Fruit fly (Drosophila melanogaster): ENCODE data around the gene tna.

The tna gene

DNA sequence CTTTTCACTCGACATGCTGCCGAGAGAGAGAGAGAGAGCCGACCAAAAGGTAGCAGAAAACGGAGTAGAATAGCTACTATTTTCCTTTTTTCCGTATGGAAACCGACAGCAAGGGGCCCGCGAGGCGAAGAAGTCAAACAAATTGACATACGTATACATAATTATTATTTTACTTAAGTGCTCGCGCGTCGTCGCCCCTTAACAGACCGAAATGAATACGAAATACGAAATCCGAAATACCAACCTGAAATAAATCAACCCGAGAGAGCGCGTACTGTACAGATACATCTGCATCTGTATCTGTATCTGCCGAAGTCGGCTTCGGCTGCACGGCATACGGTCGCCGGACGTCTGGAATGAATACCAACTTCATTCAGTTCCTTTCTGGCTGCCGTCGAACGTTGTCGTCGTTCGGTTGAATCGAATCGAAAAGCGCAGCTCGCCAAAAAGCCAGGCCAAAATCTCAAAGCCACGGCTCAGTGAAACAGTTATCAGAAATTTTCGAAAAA lies 22.2 kb downstream of the tna start (continued):
- TF ChIP-seq Neu2 (GFP tag; optimal IDR thresholded peaks at IDR 0.05; ENCODE audit: borderline replicate concordance), result no peak
- TF ChIP-seq zfh2 (GFP tag; optimal IDR thresholded peaks at IDR 0.05), result peak; percentile 17
- TF ChIP-seq Dip3 (GFP tag; optimal IDR thresholded peaks at IDR 0.05), result peak; percentile 46
- peak; percentile 64 for TF ChIP-seq ftz-f1 (GFP tag; optimal IDR thresholded peaks at IDR 0.05)
- TF ChIP-seq CG6654 (GFP tag; optimal IDR thresholded peaks at IDR 0.05), result no peak
- TF ChIP-seq Sry-β (GFP tag; optimal IDR thresholded peaks at IDR 0.05), result no peak
- peak; percentile 20 for TF ChIP-seq ATbp (GFP tag; optimal IDR thresholded peaks at IDR 0.05)
- no peak for TF ChIP-seq CG10431 (GFP tag; optimal IDR thresholded peaks at IDR 0.05)
- TF ChIP-seq CG9876 (GFP tag; optimal IDR thresholded peaks at IDR 0.05), result peak; percentile 17
- TF ChIP-seq CG4328 (GFP tag; optimal IDR thresholded peaks at IDR 0.05), result peak; percentile 20
- no peak for TF ChIP-seq CG10979 (tag; optimal IDR thresholded peaks at IDR 0.05)
- TF ChIP-seq Nf-YB (GFP tag; optimal IDR thresholded peaks at IDR 0.05), result no peak
- peak; percentile 72 for TF ChIP-seq CG7987 (GFP tag; optimal IDR thresholded peaks at IDR 0.05)
- peak; percentile 94 for TF ChIP-seq Med (GFP tag)
- TF ChIP-seq lilli (GFP tag; optimal IDR thresholded peaks at IDR 0.05), result peak; percentile 33
- TF ChIP-seq Doc2 (GFP tag; IDR thresholded peaks at IDR 0.05), result no peak
- no peak for TF ChIP-seq CkIIα-i1 (GFP tag; IDR thresholded peaks at IDR 0.05)
- no peak for TF ChIP-seq Usf (GFP tag; optimal IDR thresholded peaks at IDR 0.05)
- peak; percentile 40; the same call in 1 of the 2 replicates for TF ChIP-seq inv (GFP tag; IDR thresholded peaks at IDR 0.05; ENCODE audit: partially characterized antibody)
- TF ChIP-seq Gsc (GFP tag; IDR thresholded peaks at IDR 0.05), result no peak
- TF ChIP-seq Side (GFP tag; optimal IDR thresholded peaks at IDR 0.05), result peak; percentile 44
- peak; percentile 53; the same call in 1 of the 2 replicates for TF ChIP-seq slbo (GFP tag; IDR thresholded peaks at IDR 0.05)
- TF ChIP-seq tin (GFP tag; optimal IDR thresholded peaks at IDR 0.05), result no peak
- TF ChIP-seq CG4282 (GFP tag; optimal IDR thresholded peaks at IDR 0.05), result peak; percentile 30
- no peak for TF ChIP-seq tup (GFP tag; optimal IDR thresholded peaks at IDR 0.05)
- peak in 1 of 2 experiments; percentile 45 for TF ChIP-seq chif (GFP tag; optimal IDR thresholded peaks at IDR 0.05)
- TF ChIP-seq D19A (tag; optimal IDR thresholded peaks at IDR 0.05), result peak; percentile 41
- no peak for TF ChIP-seq CG6683 (GFP tag; optimal IDR thresholded peaks at IDR 0.05)
- peak; percentile 21 for TF ChIP-seq HHEX (GFP tag; optimal IDR thresholded peaks at IDR 0.05)
- peak; percentile 39 for TF ChIP-seq Antp (GFP tag; optimal IDR thresholded peaks at IDR 0.05)
- peak; percentile 83 for TF ChIP-seq CG13894 (tag; optimal IDR thresholded peaks at IDR 0.05)
- TF ChIP-seq Drgx (GFP tag; IDR thresholded peaks at IDR 0.05), result peak; percentile 50; the same call in 1 of the 2 replicates
- TF ChIP-seq CG15269 (tag; optimal IDR thresholded peaks at IDR 0.05), result peak; percentile 55
- peak; percentile 26 for TF ChIP-seq CG12071 (GFP tag; optimal IDR thresholded peaks at IDR 0.05)
- peak; percentile 8 for TF ChIP-seq CG12744 (GFP tag; optimal IDR thresholded peaks at IDR 0.05)
- TF ChIP-seq CG14965 (GFP tag; optimal IDR thresholded peaks at IDR 0.05; ENCODE audit: borderline replicate concordance), result no peak
- peak; percentile 43 for TF ChIP-seq HLHmδ (GFP tag; optimal IDR thresholded peaks at IDR 0.05)
- TF ChIP-seq schlank (tag; optimal IDR thresholded peaks at IDR 0.05), result no peak
- TF ChIP-seq CG7745 (tag; optimal IDR thresholded peaks at IDR 0.05), result peak; percentile 95
- 0 out of 2 replicates have a peak, but pooled peaks have one; percentile 46 for TF ChIP-seq CG11696 (GFP tag; IDR thresholded peaks at IDR 0.05)
- TF ChIP-seq pfk (GFP tag; optimal IDR thresholded peaks at IDR 0.05), result peak; percentile 22
- no peak for TF ChIP-seq Rx (GFP tag; IDR thresholded peaks at IDR 0.05)
- TF ChIP-seq grau (tag; optimal IDR thresholded peaks at IDR 0.05), result peak; percentile 54
- TF ChIP-seq slou (GFP tag; optimal IDR thresholded peaks at IDR 0.05), result no peak
- TF ChIP-seq gcm2 (GFP tag; optimal IDR thresholded peaks at IDR 0.05), result no peak
- no peak for TF ChIP-seq CG7786 (GFP tag; optimal IDR thresholded peaks at IDR 0.05)
- no peak for TF ChIP-seq mld (GFP tag; IDR thresholded peaks at IDR 0.05; ENCODE audit: partially characterized antibody)
- TF ChIP-seq run (tag; optimal IDR thresholded peaks at IDR 0.05), result peak; percentile 18
- TF ChIP-seq CG32767 (GFP tag; IDR thresholded peaks at IDR 0.05), result peak; percentile 81
- TF ChIP-seq CG1602 (GFP tag; optimal IDR thresholded peaks at IDR 0.05), result no peak

Measured in whole organism, embryonic.